Fruit fly (Drosophila melanogaster) whole organism, prepupa: ENCODE data around the gene CG42846.

Source experiments
- Blimp-1 ChIP-seq: fragments of 200-800 bp; sonication (Bioruptor generic); optimal IDR thresholded peaks from 3 replicates; lab custom pipeline; 2017; ENCODE audit warnings: missing biosample characterization, missing genetic modification characterization, mild to moderate bottlenecking, moderate library complexity, missing genetic modification reagents
- CG10631 ChIP-seq: fragments of 200-800 bp; sonication (Bioruptor generic); optimal IDR thresholded peaks from 2 replicates; lab custom pipeline; 2016; ENCODE audit warnings: missing biosample characterization, missing genetic modification characterization
- CG11762 ChIP-seq: fragments of 200-800 bp; sonication (Bioruptor generic); optimal IDR thresholded peaks from 3 replicates; lab custom pipeline; 2016; ENCODE audit warnings: missing biosample characterization, missing genetic modification characterization; ENCODE audit not compliant: insufficient read depth
- CG11902 ChIP-seq: fragments of 200-800 bp; sonication (Bioruptor generic); optimal IDR thresholded peaks from 3 replicates; lab custom pipeline; 2016; ENCODE audit warnings: missing biosample characterization, missing genetic modification characterization
- CG1621 ChIP-seq: fragments of 200-800 bp; sonication (Bioruptor generic); optimal IDR thresholded peaks from 3 replicates; lab custom pipeline; 2018; ENCODE audit warnings: missing biosample characterization, mild to moderate bottlenecking, missing genetic modification characterization
- CG16779 ChIP-seq: fragments of 200-800 bp; sonication (Bioruptor generic); optimal IDR thresholded peaks from 3 replicates; lab custom pipeline; 2017; ENCODE audit warnings: missing biosample characterization, mild to moderate bottlenecking, missing genetic modification characterization
- CG3032 ChIP-seq: fragments of 200-800 bp; optimal IDR thresholded peaks from 2 replicates; lab custom pipeline; 2019; ENCODE audit warnings: missing biosample characterization, mild to moderate bottlenecking, missing genetic modification characterization, moderate library complexity
- CG31627 ChIP-seq: fragments of 200-800 bp; sonication (Bioruptor generic); optimal IDR thresholded peaks from 3 replicates; lab custom pipeline; 2016; ENCODE audit warnings: missing biosample characterization, missing genetic modification characterization
- CG32006 ChIP-seq: fragments of 200-800 bp; sonication (Bioruptor generic); optimal IDR thresholded peaks from 3 replicates; lab custom pipeline; 2017; ENCODE audit warnings: missing biosample characterization, mild to moderate bottlenecking, missing genetic modification characterization
- CG6808 ChIP-seq: fragments of 200-800 bp; sonication (Bioruptor generic); optimal IDR thresholded peaks from 3 replicates; lab custom pipeline; 2017; ENCODE audit warnings: missing biosample characterization, missing genetic modification characterization, mild to moderate bottlenecking, moderate library complexity, missing genetic modification reagents
- CG7368 ChIP-seq: fragments of 200-800 bp; sonication (Bioruptor generic); optimal IDR thresholded peaks from 3 replicates; lab custom pipeline; 2016; ENCODE audit warnings: missing biosample characterization, missing genetic modification characterization
- CG8319 ChIP-seq: fragments of 200-800 bp; sonication (Bioruptor generic); optimal IDR thresholded peaks from 3 replicates; lab custom pipeline; 2016; ENCODE audit warnings: missing biosample characterization, missing genetic modification characterization
- CG8632 ChIP-seq: fragments of 200-800 bp; sonication (Bioruptor generic); optimal IDR thresholded peaks from 3 replicates; lab custom pipeline; 2016; ENCODE audit warnings: missing biosample characterization, missing genetic modification characterization
- CG9139 ChIP-seq: fragments of 200-800 bp; sonication (Bioruptor generic); optimal IDR thresholded peaks from 3 replicates; lab custom pipeline; 2017; ENCODE audit warnings: missing biosample characterization, mild to moderate bottlenecking, missing genetic modification characterization
- Eip75B ChIP-seq: fragments of 200-800 bp; sonication (Bioruptor generic); optimal IDR thresholded peaks from 3 replicates; lab custom pipeline; 2016; ENCODE audit warnings: missing biosample characterization, missing genetic modification characterization
- Eip78C ChIP-seq: fragments of 200-800 bp; sonication (Bioruptor generic); peaks from one replicate; lab custom pipeline; 2016; ENCODE audit warnings: missing biosample characterization, missing genetic modification characterization
- Eip93F ChIP-seq: fragments of 200-800 bp; sonication (Bioruptor generic); optimal IDR thresholded peaks from 2 replicates; lab custom pipeline; 2016; ENCODE audit warnings: missing biosample characterization, mild to moderate bottlenecking, missing genetic modification characterization
- Ets21C ChIP-seq: fragments of 200-800 bp; sonication (Bioruptor generic); optimal IDR thresholded peaks from 3 replicates; lab custom pipeline; 2016; ENCODE audit warnings: missing biosample characterization, missing genetic modification characterization
- Ets96B ChIP-seq: fragments of 200-800 bp; optimal IDR thresholded peaks from 2 replicates; lab custom pipeline; 2019; ENCODE audit warnings: missing biosample characterization, mild to moderate bottlenecking, missing genetic modification characterization, moderate library complexity
- Hr4 ChIP-seq: fragments of 200-800 bp; sonication (Bioruptor generic); optimal IDR thresholded peaks from 3 replicates; lab custom pipeline; 2016; ENCODE audit warnings: missing biosample characterization, missing genetic modification characterization
- Lpt ChIP-seq: fragments of 200-800 bp; sonication (Bioruptor generic); optimal IDR thresholded peaks from 3 replicates; lab custom pipeline; 2016; ENCODE audit warnings: missing biosample characterization, missing genetic modification characterization
- Met ChIP-seq: fragments of 200-800 bp; sonication (Bioruptor generic); optimal IDR thresholded peaks from 3 replicates; lab custom pipeline; 2016; ENCODE audit warnings: missing biosample characterization, missing genetic modification characterization
- Sox14 ChIP-seq: fragments of 200-800 bp; sonication (Bioruptor generic); optimal IDR thresholded peaks from 3 replicates; lab custom pipeline; 2016; ENCODE audit warnings: missing biosample characterization, missing genetic modification characterization
- Sox15 ChIP-seq: fragments of 200-800 bp; sonication (Bioruptor generic); optimal IDR thresholded peaks from 3 replicates; lab custom pipeline; 2016; ENCODE audit warnings: missing biosample characterization, missing genetic modification characterization
- achi ChIP-seq: fragments of 200-800 bp; sonication (Bioruptor generic); optimal IDR thresholded peaks from 3 replicates; lab custom pipeline; 2016; ENCODE audit warnings: missing biosample characterization, missing genetic modification characterization
- acj6 ChIP-seq: fragments of 200-800 bp; sonication (Bioruptor generic); optimal IDR thresholded peaks from 3 replicates; lab custom pipeline; 2016; ENCODE audit warnings: missing biosample characterization, missing genetic modification characterization
- cyc ChIP-seq: fragments of 200-800 bp; sonication (Bioruptor generic); optimal IDR thresholded peaks from 3 replicates; lab custom pipeline; 2016; ENCODE audit warnings: missing biosample characterization, missing genetic modification characterization
- dsx ChIP-seq: fragments of 200-800 bp; optimal IDR thresholded peaks from 3 replicates; lab custom pipeline; 2019; ENCODE audit warnings: missing biosample characterization, mild to moderate bottlenecking, missing genetic modification characterization, moderate library complexity; ENCODE audit not compliant: poor library complexity, severe bottlenecking
- esn ChIP-seq: fragments of 200-800 bp; sonication (Bioruptor generic); optimal IDR thresholded peaks from 2 replicates; lab custom pipeline; 2016; ENCODE audit warnings: missing biosample characterization, mild to moderate bottlenecking, missing genetic modification characterization, moderate library complexity
- fkh ChIP-seq: fragments of 200-800 bp; sonication (Bioruptor generic); optimal IDR thresholded peaks from 3 replicates; lab custom pipeline; 2017; ENCODE audit warnings: missing biosample characterization, mild to moderate bottlenecking, missing genetic modification characterization, moderate library complexity
- lz ChIP-seq: fragments of 200-800 bp; sonication (Bioruptor generic); optimal IDR thresholded peaks from 3 replicates; lab custom pipeline; 2016; ENCODE audit warnings: missing biosample characterization, missing genetic modification characterization
- ss ChIP-seq, 2 experiments: fragments of 200-800 bp; sonication (Bioruptor generic); optimal IDR thresholded peaks; 2 replicates in 1 of 2; 3 replicates in 1 of 2; lab custom pipeline; 2017 to 2018; ENCODE audit warnings: mild to moderate bottlenecking in 2 of 2, missing biosample characterization in 2 of 2, missing genetic modification characterization in 2 of 2, moderate library complexity in 1 of 2
- svp ChIP-seq: fragments of 200-800 bp; sonication (Bioruptor generic); peaks from one replicate; lab custom pipeline; 2016; ENCODE audit warnings: missing biosample characterization, missing genetic modification characterization
- vri ChIP-seq: fragments of 200-800 bp; sonication (Bioruptor generic); optimal IDR thresholded peaks from 3 replicates; lab custom pipeline; 2016; ENCODE audit warnings: missing biosample characterization, mild to moderate bottlenecking, missing genetic modification characterization

The CG42846 gene

dm6 chr3L:264378-265151 lies 33.2 kb upstream of the CG42846 start, which contains the start of the genes Tudor-SN and mRpL17 (continued):
- TF ChIP-seq Ets21C (GFP tag; lab: Kevin White, UChicago) (peak; percentile 24), Hr4 (GFP tag; lab: Kevin White, UChicago) (no peak), Lpt (GFP tag; lab: Kevin White, UChicago) (peak; percentile 12), CG16779 (no peak), achi (GFP tag; lab: Kevin White, UChicago) (peak; percentile 69), CG32006 (GFP tag; lab: Kevin White, UChicago) (no peak), acj6 (GFP tag; lab: Kevin White, UChicago) (peak; percentile 36), CG3032 (tag; lab: Kevin White, UChicago) (peak; percentile 26), fkh (GFP tag; lab: Kevin White, UChicago) (peak; percentile 71)
- TF ChIP-seq, all 60 proteins: peak for 26

- no peak for TF ChIP-seq ss (GFP tag; optimal IDR thresholded peaks at IDR 0.05; lab: Kevin White, UChicago)
- TF ChIP-seq CG11762, result no peak
- TF ChIP-seq Blimp-1, result peak; percentile 35
- TF ChIP-seq Met (GFP tag; lab: Kevin White, UChicago), result no peak
Measured at dm6 chr3L:263500-264377, 32.3 kb upstream of the CG42846 start.

dm6 chr3L:262724-263177 lies 31.3 kb upstream of the CG42846 start:
- TF ChIP-seq svp (peak; percentile 91), CG9139 (GFP tag; lab: Kevin White, UChicago) (no peak), fkh (GFP tag; lab: Kevin White, UChicago) (peak; percentile 12), Eip75B (GFP tag; lab: Kevin White, UChicago) (no peak), dsx (GFP tag; lab: Kevin White, UChicago) (peak; percentile 15)

- TF ChIP-seq CG6808, result no peak
- peak; percentile 62 for TF ChIP-seq acj6 (GFP tag; lab: Kevin White, UChicago)
- peak; percentile 97 for TF ChIP-seq Sox14 (GFP tag; lab: Kevin White, UChicago)
- no peak for TF ChIP-seq Ets96B (tag; lab: Kevin White, UChicago)
- TF ChIP-seq esn (GFP tag; lab: Kevin White, UChicago), result peak; percentile 78
- TF ChIP-seq cyc (GFP tag; lab: Kevin White, UChicago), result peak; percentile 64
- TF ChIP-seq CG3032 (tag; lab: Kevin White, UChicago), result peak; percentile 41
- TF ChIP-seq Sox15 (GFP tag; lab: Kevin White, UChicago), result peak; percentile 38
- peak; percentile 80 for TF ChIP-seq CG31627 (GFP tag; lab: Kevin White, UChicago)
- TF ChIP-seq Blimp-1, result no peak
- TF ChIP-seq Hr4 (GFP tag; lab: Kevin White, UChicago), result no peak
- no peak for TF ChIP-seq CG8632 (GFP tag; lab: Kevin White, UChicago)
- peak; percentile 36 for TF ChIP-seq CG11902 (GFP tag; lab: Kevin White, UChicago)
- TF ChIP-seq CG16779, result no peak
- no peak for TF ChIP-seq Lpt (GFP tag; lab: Kevin White, UChicago)
- TF ChIP-seq ss (GFP tag; optimal IDR thresholded peaks at IDR 0.05; lab: Kevin White, UChicago), result no peak
- TF ChIP-seq CG10631 (GFP tag; lab: Kevin White, UChicago), result peak; percentile 72
- peak; percentile 60 for TF ChIP-seq CG7368 (GFP tag; lab: Kevin White, UChicago)
- peak; percentile 43 for TF ChIP-seq Eip93F (GFP tag; lab: Kevin White, UChicago)
- peak; percentile 28 for TF ChIP-seq CG11762
- TF ChIP-seq CG1621 (tag; lab: Kevin White, UChicago), result no peak
- TF ChIP-seq Eip78C, result no peak
- TF ChIP-seq svp, result no peak
- TF ChIP-seq vri (GFP tag; lab: Kevin White, UChicago), result peak; percentile 78
- peak; percentile 68 for TF ChIP-seq lz (GFP tag; lab: Kevin White, UChicago)
- peak; percentile 68 for TF ChIP-seq fkh (GFP tag; lab: Kevin White, UChicago)
- peak; percentile 24 for TF ChIP-seq CG8319 (GFP tag; lab: Kevin White, UChicago)
Measured at dm6 chr3L:257618-258475, 26.4 kb upstream of the CG42846 start, which contains the start of the genes DIP2 and wac. DIP2 (minus strand) TSS chr3L:257954. wac (plus strand) TSS chr3L:258176.
